Fruit fly (Drosophila melanogaster): Measurements from ENCODE around the gene CG33710.

CG33710 gene

DNA sequence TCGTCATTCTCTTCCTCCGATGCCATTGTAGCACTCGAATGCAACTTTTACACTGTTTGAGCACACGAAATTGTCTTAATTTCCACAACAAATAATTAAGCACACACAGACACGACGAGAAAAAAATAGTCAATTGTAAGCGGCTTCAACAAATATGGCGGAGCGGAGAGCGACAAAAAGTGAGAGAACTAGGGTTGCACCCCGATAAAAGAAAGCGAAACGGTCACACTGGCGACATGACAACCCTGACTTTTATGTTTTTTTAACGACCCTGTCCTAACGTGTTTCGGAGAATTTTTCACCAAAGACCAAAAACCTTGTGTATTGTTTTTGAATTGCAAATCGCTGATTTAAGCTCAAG lies 42.6 kb downstream of the CG33710 start, which contains the start of the genes Mi-2 and Prp3 (continued):
- peak; percentile 57 for TF ChIP-seq HmgD (GFP tag; optimal IDR thresholded peaks at IDR 0.05)
- TF ChIP-seq CG14710 (tag; optimal IDR thresholded peaks at IDR 0.05) = peak; percentile 57
- TF ChIP-seq Hr39 (optimal IDR thresholded peaks at IDR 0.05) = no peak
- 0 out of 2 replicates have a peak, but pooled peaks have one; percentile 14 for TF ChIP-seq E2f1 (GFP tag; IDR thresholded peaks at IDR 0.05)
- peak; percentile 84 for TF ChIP-seq pzg (GFP tag; optimal IDR thresholded peaks at IDR 0.05)
- TF ChIP-seq Side (GFP tag; optimal IDR thresholded peaks at IDR 0.05) = no peak
- TF ChIP-seq CkIIα-i1 (GFP tag; IDR thresholded peaks at IDR 0.05) = no peak
- no peak for TF ChIP-seq lab (GFP tag; optimal IDR thresholded peaks at IDR 0.05)
- no peak for TF ChIP-seq CG6854 (GFP tag; optimal IDR thresholded peaks at IDR 0.05)
- peak; percentile 94 for TF ChIP-seq MBD-R2 (GFP tag; IDR thresholded peaks at IDR 0.05)
- peak; percentile 64 for TF ChIP-seq Sin3A (optimal IDR thresholded peaks at IDR 0.05)
- peak; percentile 93 for TF ChIP-seq ftz-f1 (GFP tag; optimal IDR thresholded peaks at IDR 0.05)
- TF ChIP-seq D19A (tag; optimal IDR thresholded peaks at IDR 0.05) = peak; percentile 80
- TF ChIP-seq CG11504 (tag; optimal IDR thresholded peaks at IDR 0.05) = no peak
- TF ChIP-seq hbn (GFP tag; IDR thresholded peaks at IDR 0.05; ENCODE audit: partially characterized antibody) = no peak
- TF ChIP-seq Mes4 (GFP tag; optimal IDR thresholded peaks at IDR 0.05) = peak; percentile 7
- TF ChIP-seq esg (GFP tag; conservative IDR thresholded peaks at IDR 0.05) = no peak
- no peak for TF ChIP-seq CG10654 (GFP tag; optimal IDR thresholded peaks at IDR 0.05)
- no peak for TF ChIP-seq Hr3 (GFP tag; optimal IDR thresholded peaks at IDR 0.05)
- TF ChIP-seq CG13894 (tag; optimal IDR thresholded peaks at IDR 0.05) = no peak
- TF ChIP-seq ara (GFP tag; IDR thresholded peaks at IDR 0.05) = no peak
- no peak for TF ChIP-seq Ada2b (GFP tag; IDR thresholded peaks at IDR 0.05)
- peak in 1 of 2 experiments; percentile 26 for TF ChIP-seq crp (GFP tag; optimal IDR thresholded peaks at IDR 0.05)
- TF ChIP-seq fd96Cb (tag; optimal IDR thresholded peaks at IDR 0.05) = no peak
- TF ChIP-seq CG4404 (GFP tag; IDR thresholded peaks at IDR 0.05) = no peak
- peak; percentile 51 for TF ChIP-seq CG1603 (tag; optimal IDR thresholded peaks at IDR 0.05)
- peak; percentile 68 for TF ChIP-seq Sry-δ (GFP tag; optimal IDR thresholded peaks at IDR 0.05)
- TF ChIP-seq CG9797 (GFP tag; optimal IDR thresholded peaks at IDR 0.05) = peak; percentile 86
- TF ChIP-seq CG15073 (GFP tag; optimal IDR thresholded peaks at IDR 0.05) = no peak
- TF ChIP-seq hb (GFP tag; IDR thresholded peaks at IDR 0.05; ENCODE audit: partially characterized antibody) = no peak
- TF ChIP-seq jumu (GFP tag; optimal IDR thresholded peaks at IDR 0.05) = peak; percentile 27
- TF ChIP-seq Atf6 (GFP tag; IDR thresholded peaks at IDR 0.05) = no peak
- peak; percentile 62 for TF ChIP-seq E2f2 (GFP tag; IDR thresholded peaks at IDR 0.05)
- TF ChIP-seq mam (GFP tag; optimal IDR thresholded peaks at IDR 0.05) = peak; percentile 29
- TF ChIP-seq knrl (GFP tag; IDR thresholded peaks at IDR 0.05; ENCODE audit: partially characterized antibody) = peak; percentile 19; the same call in 1 of the 3 replicates
- TF ChIP-seq Scr (GFP tag; IDR thresholded peaks at IDR 0.05; ENCODE audit: partially characterized antibody) = peak; percentile 14; the same call in 1 of the 2 replicates
- no peak for TF ChIP-seq CG16813 (GFP tag; IDR thresholded peaks at IDR 0.05; ENCODE audit: partially characterized antibody)
- no peak for TF ChIP-seq ab (GFP tag; optimal IDR thresholded peaks at IDR 0.05)
- TF ChIP-seq so (GFP tag; IDR thresholded peaks at IDR 0.05) = no peak
- TF ChIP-seq CG4820 (GFP tag; optimal IDR thresholded peaks at IDR 0.05) = no peak
- TF ChIP-seq CG42726 (GFP tag; IDR thresholded peaks at IDR 0.05; ENCODE audit: partially characterized antibody) = 0 out of 2 replicates have a peak, but pooled peaks have one; percentile 40
- TF ChIP-seq al (GFP tag; IDR thresholded peaks at IDR 0.05) = no peak
- no peak for TF ChIP-seq jigr1 (GFP tag; IDR thresholded peaks at IDR 0.05)
- TF ChIP-seq CG1647 (GFP tag; optimal IDR thresholded peaks at IDR 0.05) = peak; percentile 3
- TF ChIP-seq shn (GFP tag; optimal IDR thresholded peaks at IDR 0.05) = no peak
- TF ChIP-seq Dek (tag; optimal IDR thresholded peaks at IDR 0.05) = peak; percentile 8
- TF ChIP-seq CG2116 (GFP tag; optimal IDR thresholded peaks at IDR 0.05) = peak; percentile 99
- TF ChIP-seq grn (GFP tag; optimal IDR thresholded peaks at IDR 0.05) = no peak
- TF ChIP-seq caup (GFP tag; optimal IDR thresholded peaks at IDR 0.05; ENCODE audit: severe bottlenecking) = peak; percentile 40
- TF ChIP-seq gsb-n (tag; optimal IDR thresholded peaks at IDR 0.05) = no peak
- TF ChIP-seq pfk (GFP tag; optimal IDR thresholded peaks at IDR 0.05) = peak; percentile 40
- TF ChIP-seq sug (tag; optimal IDR thresholded peaks at IDR 0.05) = peak; percentile 40

Data from whole organism, embryonic.